Fruit fly (Drosophila melanogaster) whole organism, embryonic: ENCODE results near the gene Inx7.

Experiments
- Atf-2 ChIP-seq: fragments of 200-800 bp; sonication (Bioruptor generic); optimal IDR thresholded peaks from 2 replicates; lab custom pipeline; 2016; ENCODE audit warnings: missing biosample characterization, missing genetic modification characterization
- Blimp-1 ChIP-seq: fragments of 200-800 bp; sonication (Bioruptor generic); optimal IDR thresholded peaks from 3 replicates; lab custom pipeline; 2018; ENCODE audit warnings: missing biosample characterization, missing genetic modification characterization, mild to moderate bottlenecking, moderate library complexity, missing genetic modification reagents
- BtbVII ChIP-seq: fragments of 200-800 bp; sonication (Bioruptor generic); optimal IDR thresholded peaks from 3 replicates; lab custom pipeline; 2017; ENCODE audit warnings: missing biosample characterization, mild to moderate bottlenecking, missing genetic modification characterization
- Bteb2 ChIP-seq: fragments of 200-800 bp; sonication (Bioruptor generic); optimal IDR thresholded peaks from 2 replicates; lab custom pipeline; 2016; ENCODE audit warnings: missing biosample characterization, missing genetic modification characterization
- C15 ChIP-seq: fragments of 200-800 bp; sonication (Bioruptor generic); IDR thresholded peaks from 3 replicates; pipeline ENCODE4 v1.3.6; 2022; ENCODE audit warnings: missing biosample characterization, missing genetic modification characterization
- CG11504 ChIP-seq: fragments of 200-800 bp; sonication (Bioruptor generic); optimal IDR thresholded peaks from 3 replicates; lab custom pipeline; 2019; ENCODE audit warnings: missing biosample characterization, mild to moderate bottlenecking, missing genetic modification characterization, moderate library complexity
- CG13296 ChIP-seq: fragments of 200-800 bp; sonication (Bioruptor generic); optimal IDR thresholded peaks from 3 replicates; lab custom pipeline; 2018; ENCODE audit warnings: missing biosample characterization, mild to moderate bottlenecking, missing genetic modification characterization
- CG15479 ChIP-seq: fragments of 200-800 bp; sonication (Bioruptor generic); optimal IDR thresholded peaks from 3 replicates; lab custom pipeline; 2019; ENCODE audit warnings: missing biosample characterization, mild to moderate bottlenecking, missing genetic modification characterization, moderate library complexity
- CG17802 ChIP-seq: fragments of 200-800 bp; sonication (Bioruptor generic); optimal IDR thresholded peaks from 2 replicates; lab custom pipeline; 2018; ENCODE audit warnings: missing biosample characterization, mild to moderate bottlenecking, missing genetic modification characterization, moderate library complexity
- CG17912 ChIP-seq: fragments of 200-800 bp; sonication (Bioruptor generic); optimal IDR thresholded peaks from 2 replicates; lab custom pipeline; 2018; ENCODE audit warnings: missing biosample characterization, mild to moderate bottlenecking, missing genetic modification characterization
- CG2678 ChIP-seq: fragments of 200-800 bp; sonication (Bioruptor generic); optimal IDR thresholded peaks from 3 replicates; lab custom pipeline; 2019; ENCODE audit warnings: missing biosample characterization, mild to moderate bottlenecking, missing genetic modification characterization, moderate library complexity
- CG30403 ChIP-seq: fragments of 200-800 bp; sonication (Bioruptor generic); optimal IDR thresholded peaks from 3 replicates; lab custom pipeline; 2016; ENCODE audit warnings: missing biosample characterization, missing genetic modification characterization
- CG30431 ChIP-seq: fragments of 200-800 bp; sonication (Bioruptor generic); optimal IDR thresholded peaks from 2 replicates; lab custom pipeline; 2017; ENCODE audit warnings: missing biosample characterization, missing genetic modification characterization
- CG4360 ChIP-seq: fragments of 200-800 bp; sonication (Bioruptor generic); IDR thresholded peaks from 2 replicates; pipeline ENCODE4 v1.3.6; 2022; ENCODE audit warnings: missing biosample characterization, missing genetic modification characterization
- CG6175 ChIP-seq: fragments of 200-800 bp; sonication (Bioruptor generic); IDR thresholded peaks from 3 replicates; pipeline ENCODE4 v1.3.6; 2022; ENCODE audit warnings: missing biosample characterization, missing genetic modification characterization
- CG8359 ChIP-seq: fragments of 200-800 bp; sonication (Bioruptor generic); optimal IDR thresholded peaks from 2 replicates; lab custom pipeline; 2017; ENCODE audit warnings: missing biosample characterization, mild to moderate bottlenecking, missing genetic modification characterization, borderline replicate concordance
- CG9215 ChIP-seq: fragments of 200-800 bp; sonication (Bioruptor generic); IDR thresholded peaks from 2 replicates; pipeline ENCODE4 v1.3.6; 2022; ENCODE audit warnings: missing biosample characterization, missing genetic modification characterization
- CG9932 ChIP-seq: fragments of 200-800 bp; sonication (Bioruptor generic); IDR thresholded peaks from 2 replicates; pipeline ENCODE4 v1.3.6; 2022; ENCODE audit warnings: missing biosample characterization, missing genetic modification characterization
- Dad ChIP-seq: fragments of 200-800 bp; sonication (Bioruptor generic); optimal IDR thresholded peaks from 3 replicates; lab custom pipeline; 2016; ENCODE audit warnings: missing biosample characterization, missing genetic modification characterization
- Deaf1 ChIP-seq: fragments of 200-800 bp; optimal IDR thresholded peaks from 3 replicates; lab custom pipeline; 2019; ENCODE audit warnings: missing biosample characterization, mild to moderate bottlenecking, missing genetic modification characterization, moderate library complexity
- Dref ChIP-seq: fragments of 200-800 bp; sonication (Bioruptor generic); IDR thresholded peaks from 2 replicates; pipeline ENCODE4 v1.3.6; 2022; ENCODE audit warnings: missing biosample characterization, missing genetic modification characterization
- E2f2 ChIP-seq: fragments of 200-800 bp; sonication (Bioruptor generic); IDR thresholded peaks from 2 replicates; pipeline ENCODE4 v1.3.6; 2022; ENCODE audit warnings: missing biosample characterization, missing genetic modification characterization
- HLH3B ChIP-seq: fragments of 200-800 bp; sonication (Bioruptor generic); IDR thresholded peaks from 2 replicates; pipeline ENCODE4 v1.3.6; 2022; ENCODE audit warnings: missing biosample characterization, missing genetic modification characterization
- Hmx ChIP-seq: fragments of 200-800 bp; sonication (Bioruptor generic); optimal IDR thresholded peaks from 2 replicates; lab custom pipeline; 2016; ENCODE audit warnings: missing biosample characterization, missing genetic modification characterization
- Hr78 ChIP-seq, 2 experiments: fragments of 200-800 bp in 1 of 2; fragments of >200 bp in 1 of 2; sonication (Bioruptor generic) in 1 of 2; optimal IDR thresholded peaks; 2 replicates each; lab custom pipeline; 2017 to 2019; ENCODE audit warnings: missing biosample characterization in 2 of 2, missing genetic modification characterization in 2 of 2, mild to moderate bottlenecking in 1 of 2, moderate library complexity in 1 of 2
- Med ChIP-seq: fragments of 200-800 bp; sonication (Bioruptor generic); peaks from one replicate; lab custom pipeline; 2016; ENCODE audit warnings: missing biosample characterization, missing genetic modification characterization, mild to moderate bottlenecking, inconsistent platforms, moderate library complexity
- Mes4 ChIP-seq: fragments of 200-800 bp; sonication (Bioruptor generic); optimal IDR thresholded peaks from 2 replicates; lab custom pipeline; 2016; ENCODE audit warnings: missing biosample characterization, missing genetic modification characterization
- PHDP ChIP-seq: fragments of 200-800 bp; sonication (Bioruptor generic); optimal IDR thresholded peaks from 3 replicates; lab custom pipeline; 2018; ENCODE audit warnings: missing biosample characterization, mild to moderate bottlenecking, missing genetic modification characterization, moderate library complexity
- Trl ChIP-seq, 3 experiments: fragments of >200 bp in 2 of 3; fragments of 200-800 bp in 1 of 3; sonication (Bioruptor generic) in 1 of 3; optimal IDR thresholded peaks; 2 replicates in 1 of 3; 3 replicates in 2 of 3; lab custom pipeline; 2016 to 2017; ENCODE audit warnings: missing biosample characterization in 1 of 3, missing genetic modification characterization in 1 of 3
- Xbp1 ChIP-seq: fragments of 200-800 bp; sonication (Bioruptor generic); optimal IDR thresholded peaks from 3 replicates; lab custom pipeline; 2016; ENCODE audit warnings: missing biosample characterization, mild to moderate bottlenecking, missing genetic modification characterization
- ab ChIP-seq: fragments of 200-800 bp; sonication (Bioruptor generic); optimal IDR thresholded peaks from 2 replicates; lab custom pipeline; 2016; ENCODE audit warnings: missing biosample characterization, missing genetic modification characterization
- aop ChIP-seq: fragments of 200-800 bp; sonication (Bioruptor generic); IDR thresholded peaks from 2 replicates; pipeline ENCODE4 v1.3.6; 2022; ENCODE audit warnings: missing biosample characterization, missing genetic modification characterization
- ase ChIP-seq: fragments of 200-800 bp; sonication (Bioruptor generic); IDR thresholded peaks from 3 replicates; pipeline ENCODE4 v1.3.6; 2022; ENCODE audit warnings: missing biosample characterization, missing genetic modification characterization
- chinmo ChIP-seq: fragments of 200-800 bp; sonication (Bioruptor generic); IDR thresholded peaks from 4 replicates; pipeline ENCODE4 v1.3.6; 2022; ENCODE audit warnings: missing biosample characterization, missing genetic modification characterization; ENCODE audit not compliant: partially characterized antibody
- croc ChIP-seq: fragments of 200-800 bp; sonication (Bioruptor generic); conservative IDR thresholded peaks from 3 replicates; pipeline ENCODE4 v1.3.6; 2022; ENCODE audit warnings: missing biosample characterization, missing genetic modification characterization
- dan ChIP-seq: fragments of 200-800 bp; sonication (Bioruptor generic); IDR thresholded peaks from 2 replicates; pipeline ENCODE4 v1.3.6; 2022; ENCODE audit warnings: missing biosample characterization, missing genetic modification characterization
- ems ChIP-seq: fragments of 200-800 bp; sonication (Bioruptor generic); optimal IDR thresholded peaks from 3 replicates; lab custom pipeline; 2016; ENCODE audit warnings: missing biosample characterization, missing genetic modification characterization
- fu2 ChIP-seq: fragments of 200-800 bp; sonication (Bioruptor generic); optimal IDR thresholded peaks from 2 replicates; lab custom pipeline; 2016; ENCODE audit warnings: missing biosample characterization, missing genetic modification characterization
- gfzf ChIP-seq: fragments of 200-800 bp; sonication (Bioruptor generic); optimal IDR thresholded peaks from 2 replicates; lab custom pipeline; 2016; ENCODE audit warnings: missing biosample characterization, mild to moderate bottlenecking, missing genetic modification characterization, moderate library complexity
- kni ChIP-seq: fragments of 200-800 bp; sonication (Bioruptor generic); optimal IDR thresholded peaks from 3 replicates; lab custom pipeline; 2017; ENCODE audit warnings: mild to moderate bottlenecking, missing biosample characterization, missing genetic modification reagents, missing genetic modification characterization
- lov ChIP-seq, 2 experiments: fragments of 200-800 bp in 1 of 2; fragments of >200 bp in 1 of 2; sonication (Bioruptor generic) in 1 of 2; IDR thresholded peaks in 1 of 2; optimal IDR thresholded peaks in 1 of 2; 2 replicates in 1 of 2; 3 replicates in 1 of 2; pipeline versions ENCODE4 v1.3.6 to Lab custom; 2017 to 2022; ENCODE audit warnings: missing biosample characterization in 1 of 2, missing genetic modification characterization in 1 of 2
- mirr ChIP-seq: fragments of 200-800 bp; sonication (Bioruptor generic); optimal IDR thresholded peaks from 3 replicates; lab custom pipeline; 2018; ENCODE audit warnings: missing biosample characterization, mild to moderate bottlenecking, missing genetic modification characterization
- org-1 ChIP-seq: fragments of 200-800 bp; sonication (Bioruptor generic); optimal IDR thresholded peaks from 2 replicates; lab custom pipeline; 2017; ENCODE audit warnings: missing biosample characterization, missing genetic modification characterization
- p53 ChIP-seq: fragments of 200-800 bp; sonication (Bioruptor generic); optimal IDR thresholded peaks from 2 replicates; lab custom pipeline; 2016; ENCODE audit warnings: missing biosample characterization, missing genetic modification characterization
- ro ChIP-seq: fragments of 200-800 bp; sonication (Bioruptor generic); IDR thresholded peaks from 2 replicates; pipeline ENCODE4 v1.3.6; 2022; ENCODE audit warnings: missing biosample characterization, missing genetic modification characterization
- sd ChIP-seq: fragments of 200-800 bp; sonication (Bioruptor generic); optimal IDR thresholded peaks from 3 replicates; lab custom pipeline; 2018; ENCODE audit warnings: missing biosample characterization, mild to moderate bottlenecking, missing genetic modification characterization, moderate library complexity
- sim ChIP-seq: fragments of 200-800 bp; sonication (Bioruptor generic); IDR thresholded peaks from 2 replicates; pipeline ENCODE4 v1.3.6; 2022; ENCODE audit warnings: missing biosample characterization, missing genetic modification characterization
- tio ChIP-seq: fragments of 200-800 bp; sonication (Bioruptor generic); optimal IDR thresholded peaks from 2 replicates; lab custom pipeline; 2017; ENCODE audit warnings: missing biosample characterization, missing genetic modification characterization, inconsistent platforms
- twi ChIP-seq: fragments of 200-800 bp; optimal IDR thresholded peaks from 2 replicates; lab custom pipeline; 2019; ENCODE audit warnings: missing biosample characterization, mild to moderate bottlenecking, missing genetic modification characterization, moderate library complexity
- vvl ChIP-seq: fragments of 200-800 bp; sonication (Bioruptor generic); IDR thresholded peaks from 2 replicates; pipeline ENCODE4 v1.3.6; 2022; ENCODE audit warnings: missing biosample characterization, missing genetic modification characterization

Gene Inx7

dm6 chrX:6993753-6994152, 341 bp upstream of the Inx7 start (continued):
- TF ChIP-seq CG8359 (GFP tag; lab: Kevin White, UChicago) = no peak
- peak; percentile 57 for TF ChIP-seq org-1 (GFP tag; lab: Kevin White, UChicago)
- peak; percentile 74 for TF ChIP-seq Xbp1 (GFP tag; lab: Kevin White, UChicago)
- no peak for TF ChIP-seq p53 (GFP tag; lab: Kevin White, UChicago)
- TF ChIP-seq sim (GFP tag; lab: Robert Waterston, UW) = peak; percentile 11; the same call in 1 of the 2 replicates
- no peak for TF ChIP-seq CG15479 (GFP tag; lab: Kevin White, UChicago)
- TF ChIP-seq Bteb2 (GFP tag; lab: Kevin White, UChicago) = peak; percentile 42
- peak; percentile 80 for TF ChIP-seq CG30403 (GFP tag; lab: Kevin White, UChicago)
- TF ChIP-seq Blimp-1 = peak; percentile 63
- TF ChIP-seq Med (GFP tag; lab: Kevin White, UChicago) = peak; percentile 95
- peak; percentile 51 for TF ChIP-seq Mes4
- peak; percentile 47; the same call in 2 of the 3 replicates for TF ChIP-seq croc (GFP tag; lab: Robert Waterston, UW)
- no peak for TF ChIP-seq mirr (GFP tag; lab: Kevin White, UChicago)
- peak; percentile 26 for TF ChIP-seq ab (GFP tag; lab: Kevin White, UChicago)
- TF ChIP-seq twi (tag; lab: Kevin White, UChicago) = no peak
- no peak for TF ChIP-seq Hr78 (GFP tag; optimal IDR thresholded peaks at IDR 0.05; lab: Kevin White, UChicago)
- TF ChIP-seq CG17802 (tag; lab: Kevin White, UChicago) = peak; percentile 21
- TF ChIP-seq ro (GFP tag; lab: Robert Waterston, UW) = peak; percentile 35; the same call in 1 of the 2 replicates
- TF ChIP-seq dan (GFP tag; lab: Robert Waterston, UW) = 0 out of 2 replicates have a peak, but pooled peaks have one; percentile 22
- TF ChIP-seq Atf-2 = peak; percentile 46
- no peak for TF ChIP-seq gfzf (GFP tag; lab: Kevin White, UChicago)
- TF ChIP-seq CG11504 (tag; lab: Kevin White, UChicago) = peak; percentile 74
- TF ChIP-seq Dref = no peak
- TF ChIP-seq PHDP (tag; lab: Kevin White, UChicago) = peak; percentile 75
- TF ChIP-seq CG9932 (GFP tag; lab: Robert Waterston, UW) = peak; percentile 77
- TF ChIP-seq lov (optimal IDR thresholded peaks at IDR 0.05; lab: Kevin White, UChicago) = no peak
- 0 out of 3 replicates have a peak, but pooled peaks have one; percentile 32 for TF ChIP-seq lov (GFP tag; IDR thresholded peaks at IDR 0.05; lab: Robert Waterston, UW)
- TF ChIP-seq Dad = no peak
- TF ChIP-seq ase (GFP tag; lab: Robert Waterston, UW) = peak; percentile 75; the same call in 2 of the 3 replicates
- no peak for TF ChIP-seq CG17912 (GFP tag; lab: Kevin White, UChicago)
- TF ChIP-seq vvl (GFP tag; lab: Robert Waterston, UW) = peak; percentile 89
- peak; percentile 58 for TF ChIP-seq fu2 (GFP tag; lab: Kevin White, UChicago)
- TF ChIP-seq ems (GFP tag; lab: Kevin White, UChicago) = peak; percentile 64
- no peak for TF ChIP-seq aop (GFP tag; lab: Robert Waterston, UW)
- no peak for TF ChIP-seq CG4360 (GFP tag; lab: Robert Waterston, UW)
- TF ChIP-seq CG9215 (GFP tag; lab: Robert Waterston, UW) = peak; percentile 72
- peak; percentile 41 for TF ChIP-seq CG30431 (GFP tag; lab: Kevin White, UChicago)
- TF ChIP-seq Trl (optimal IDR thresholded peaks at IDR 0.05; lab: Kevin White, UChicago) = peak in 1 of 2 experiments; percentile 35
- TF ChIP-seq Trl (GFP tag; optimal IDR thresholded peaks at IDR 0.05; lab: Kevin White, UChicago) = peak; percentile 46

- TF ChIP-seq kni (GFP tag; lab: Kevin White, UChicago) = peak; percentile 46
- TF ChIP-seq C15 (GFP tag; lab: Robert Waterston, UW) = no peak
- no peak for TF ChIP-seq Bteb2 (GFP tag; lab: Kevin White, UChicago)
- no peak for TF ChIP-seq BtbVII (GFP tag; lab: Kevin White, UChicago)
- TF ChIP-seq sd (tag; lab: Kevin White, UChicago) = peak; percentile 43
- 0 out of 4 replicates have a peak, but pooled peaks have one; percentile 25 for TF ChIP-seq chinmo (GFP tag; lab: Robert Waterston, UW)
- no peak for TF ChIP-seq tio (GFP tag; lab: Kevin White, UChicago)
- no peak for TF ChIP-seq HLH3B (GFP tag; lab: Robert Waterston, UW)
- no peak for TF ChIP-seq E2f2
- peak in 1 of 2 experiments; percentile 19 for TF ChIP-seq Hr78 (GFP tag; optimal IDR thresholded peaks at IDR 0.05; lab: Kevin White, UChicago)
- no peak for TF ChIP-seq CG2678 (tag; lab: Kevin White, UChicago)
- no peak for TF ChIP-seq CG13296
- TF ChIP-seq CG6175 (GFP tag; lab: Robert Waterston, UW) = no peak
- TF ChIP-seq Deaf1 (tag; lab: Kevin White, UChicago) = no peak
- TF ChIP-seq Hmx = no peak
Observed at dm6 chrX:6991286-6991685, 2.1 kb downstream of the Inx7 start, which contains the start of gene ogre. Gene ogre, minus strand, starts transcription at chrX:6991318.
